Worm (Caenorhabditis elegans) whole organism, L4 larva: ENCODE results near the gene W06G6.9.

Experiments
- Y5F2A.4 ChIP-seq: fragments of 200-800 bp; sonication (Bioruptor generic); optimal IDR thresholded peaks from 2 replicates; lab custom pipeline; 2018; ENCODE audit warnings: mild to moderate bottlenecking, missing genetic modification characterization, missing compliant biosample characterization
- fos-1 ChIP-seq: fragments of 150-350 bp; optimal IDR thresholded peaks from 2 replicates; lab custom pipeline; 2014; ENCODE audit warnings: missing biosample characterization, missing genetic modification characterization
- lin-13 ChIP-seq: fragments of 150-350 bp; optimal IDR thresholded peaks from 2 replicates; lab custom pipeline; 2014; ENCODE audit warnings: missing biosample characterization, missing genetic modification reagents, missing genetic modification characterization
- lin-15B ChIP-seq: fragments of 150-350 bp; sonication (generic microtip); optimal IDR thresholded peaks from 3 replicates; lab custom pipeline; 2014; ENCODE audit warnings: missing biosample characterization, missing genetic modification characterization
- mep-1 ChIP-seq: fragments of 150-350 bp; sonication (generic microtip); optimal IDR thresholded peaks from 3 replicates; lab custom pipeline; 2014; ENCODE audit warnings: missing biosample characterization, missing genetic modification characterization
- mes-2 ChIP-seq: sonication (generic microtip); optimal IDR thresholded peaks from 2 replicates; lab custom pipeline; 2016; ENCODE audit warnings: missing genotype, mild to moderate bottlenecking, missing genetic modification characterization, missing compliant biosample characterization; ENCODE audit not compliant: poor library complexity, severe bottlenecking
- nhr-237 ChIP-seq: sonication (generic microtip); optimal IDR thresholded peaks from 2 replicates; lab custom pipeline; 2017; ENCODE audit warnings: missing biosample characterization, missing genetic modification characterization
- nhr-28 ChIP-seq: fragments of 150-350 bp; optimal IDR thresholded peaks from 2 replicates; lab custom pipeline; 2014; ENCODE audit warnings: missing biosample characterization, missing genetic modification characterization
- pha-4 ChIP-seq, 2 experiments: fragments of 150-350 bp in 1 of 2; fragments of 200-800 bp in 1 of 2; sonication (Bioruptor generic) in 1 of 2; IDR thresholded peaks in 1 of 2; optimal IDR thresholded peaks in 1 of 2; 2 replicates each; pipeline versions ENCODE4 v1.3.6 to Lab custom; 2014 to 2022; ENCODE audit warnings: missing genetic modification characterization in 2 of 2, missing genetic modification reagents in 2 of 2, missing biosample characterization in 1 of 2, missing compliant biosample characterization in 1 of 2
- pqm-1 ChIP-seq: sonication (generic microtip); optimal IDR thresholded peaks from 2 replicates; lab custom pipeline; 2017; ENCODE audit warnings: missing biosample characterization, missing genetic modification characterization
- unc-39 ChIP-seq: sonication (generic microtip); optimal IDR thresholded peaks from 2 replicates; lab custom pipeline; 2017; ENCODE audit warnings: missing biosample characterization, missing genetic modification characterization

DNA sequence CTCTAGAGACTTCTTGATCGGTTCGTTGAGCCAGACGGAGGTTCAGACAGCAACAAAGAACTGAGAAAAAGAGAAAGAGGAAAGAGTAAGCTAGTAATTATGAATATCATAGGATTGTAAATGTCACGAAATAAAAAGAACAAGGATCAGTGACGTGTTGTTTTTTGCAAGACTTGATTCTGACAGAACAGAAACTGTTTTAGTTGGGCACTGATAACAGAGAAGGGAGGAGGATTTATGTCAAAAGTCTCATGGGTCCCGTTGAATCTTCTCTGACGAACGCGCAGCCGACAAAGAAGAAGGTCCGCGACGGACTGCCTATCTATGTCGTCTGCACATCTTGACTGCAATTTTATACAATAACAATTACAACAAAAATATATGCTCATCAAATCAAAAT lies 45.6 kb downstream of the W06G6.9 start, which contains the start of gene T03E6.9:
- TF ChIP-seq lin-13, result no peak
- TF ChIP-seq pqm-1 (tag; lab: Kevin White, UChicago), result no peak
- no peak for TF ChIP-seq fos-1 (tag; lab: Kevin White, UChicago)
- TF ChIP-seq mes-2, result no peak
- TF ChIP-seq nhr-237 (tag; lab: Kevin White, UChicago), result no peak
- TF ChIP-seq lin-15B (tag; lab: Kevin White, UChicago), result no peak
- TF ChIP-seq pha-4 (GFP tag; IDR thresholded peaks at IDR 0.05; lab: Robert Waterston, UW), result no peak
- TF ChIP-seq pha-4 (tag; optimal IDR thresholded peaks at IDR 0.05; lab: Kevin White, UChicago), result no peak
- TF ChIP-seq mep-1, result no peak
- TF ChIP-seq nhr-28 (tag; lab: Kevin White, UChicago), result no peak
- no peak for TF ChIP-seq Y5F2A.4
- no peak for TF ChIP-seq unc-39 (tag; lab: Kevin White, UChicago)
